Worm (Caenorhabditis elegans) whole organism, early embryonic: ENCODE measurements around the gene btb-6.

Experiments
- F13C5.2 ChIP-seq: sonication (generic microtip); optimal IDR thresholded peaks from 2 replicates; lab custom pipeline; 2017; ENCODE audit warnings: mild to moderate bottlenecking, missing genetic modification characterization, inconsistent platforms, missing compliant biosample characterization
- aly-1 ChIP-seq: sonication (generic microtip); optimal IDR thresholded peaks from 2 replicates; lab custom pipeline; 2016; ENCODE audit warnings: missing genetic modification characterization, missing compliant biosample characterization

DNA sequence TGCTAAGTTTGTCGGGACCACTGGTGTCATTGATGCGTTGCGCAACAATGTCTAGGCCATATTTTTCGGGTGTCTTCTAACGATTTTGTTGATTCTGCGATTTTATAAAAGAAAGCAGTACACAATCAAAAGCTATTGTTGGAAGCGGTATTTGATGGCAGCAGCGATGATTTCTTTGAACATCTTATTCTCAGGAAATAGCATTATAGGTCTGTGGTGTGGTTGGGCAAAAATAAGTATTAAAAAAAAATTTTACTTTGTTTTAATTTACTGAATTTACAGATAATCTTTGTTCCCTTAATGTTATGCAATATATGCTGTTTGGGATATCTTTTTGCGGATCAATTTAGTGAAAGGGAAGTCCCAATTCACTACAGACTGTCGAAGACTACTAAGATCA lies 41.9 kb downstream of the btb-6 start, which contains the start of gene F36H5.10:
- no peak for TF ChIP-seq aly-1 (tag; lab: Kevin White, UChicago)
- no peak for TF ChIP-seq F13C5.2 (tag; lab: Kevin White, UChicago)
